Fruit fly (Drosophila melanogaster) S2 (cell line): Measurements from ENCODE around the gene CG12171.

Source experiments
- CG8478 ChIP-seq: fragments of >200 bp; optimal IDR thresholded peaks from 2 replicates; lab custom pipeline; 2018
- CTCF ChIP-seq, 2 experiments: fragments of >200 bp; optimal IDR thresholded peaks; 2 replicates each; lab custom pipeline; 2018

Gene CG12171

dm6 chr3R:5643421-5643820 is 10.0 kb downstream of the CG12171 start:
- TF ChIP-seq CG8478 (lab: Kevin White, UChicago) (no peak), CTCF (optimal IDR thresholded peaks at IDR 0.05; lab: Kevin White, UChicago) (no peak)

dm6 chr3R:5647705-5648568 is 14.5 kb downstream of the CG12171 start:
- no peak for TF ChIP-seq CTCF (optimal IDR thresholded peaks at IDR 0.05; lab: Kevin White, UChicago)
- no peak for TF ChIP-seq CG8478 (lab: Kevin White, UChicago)

dm6 chr3R:5648569-5649476 is 15.4 kb downstream of the CG12171 start, which contains the start of the genes MTA1-like and Sec23:
Gene MTA1-like (minus strand): TSS chr3R:5648738.
Gene Sec23 (plus strand): TSS chr3R:5649065.
- TF ChIP-seq CTCF (optimal IDR thresholded peaks at IDR 0.05; lab: Kevin White, UChicago) (no peak), CG8478 (lab: Kevin White, UChicago) (no peak)

dm6 chr3R:5649903-5650302 is 16.5 kb downstream of the CG12171 start:
- TF ChIP-seq CTCF (optimal IDR thresholded peaks at IDR 0.05; lab: Kevin White, UChicago) (no peak), CG8478 (lab: Kevin White, UChicago) (no peak)

- TF ChIP-seq CG8478 (lab: Kevin White, UChicago) (no peak), CTCF (optimal IDR thresholded peaks at IDR 0.05; lab: Kevin White, UChicago) (no peak)
Measured at dm6 chr3R:5653887-5654286, 20.5 kb downstream of the CG12171 start.

dm6 chr3R:5654692-5655181 is 21.3 kb downstream of the CG12171 start, which contains the start of the genes elm and MED27:
Gene elm (minus strand): TSS chr3R:5654861.
Gene MED27 (plus strand): TSS chr3R:5655139.
- no peak for TF ChIP-seq CG8478 (lab: Kevin White, UChicago)

- TF ChIP-seq CTCF (optimal IDR thresholded peaks at IDR 0.05; lab: Kevin White, UChicago) (no peak), CG8478 (lab: Kevin White, UChicago) (no peak)
Measured at dm6 chr3R:5658984-5659802, 25.8 kb downstream of the CG12171 start.

- no peak for TF ChIP-seq CG8478 (lab: Kevin White, UChicago)
- no peak for TF ChIP-seq CTCF (optimal IDR thresholded peaks at IDR 0.05; lab: Kevin White, UChicago)
Measured at dm6 chr3R:5659829-5660197, 26.4 kb downstream of the CG12171 start, which contains the start of gene CG2182. Gene CG2182 (minus strand): TSS chr3R:5659912.

dm6 chr3R:5660198-5660893 is 26.9 kb downstream of the CG12171 start, which contains the start of gene Wdr33:
Gene Wdr33 (plus strand): TSS chr3R:5660635.
- TF ChIP-seq CG8478 (lab: Kevin White, UChicago) = no peak
- no peak for TF ChIP-seq CTCF (optimal IDR thresholded peaks at IDR 0.05; lab: Kevin White, UChicago)

- TF ChIP-seq CTCF (optimal IDR thresholded peaks at IDR 0.05; lab: Kevin White, UChicago) (no peak), CG8478 (lab: Kevin White, UChicago) (no peak)
Measured at dm6 chr3R:5668928-5669739, 35.7 kb downstream of the CG12171 start, which contains the start of the genes Xe7 and Atg17. Gene Xe7 (minus strand): TSS chr3R:5669334. Gene Atg17 (plus strand): TSS chr3R:5669713.

- TF ChIP-seq CG8478 (lab: Kevin White, UChicago) (no peak), CTCF (optimal IDR thresholded peaks at IDR 0.05; lab: Kevin White, UChicago) (no peak)
Measured at dm6 chr3R:5669740-5670659, 36.6 kb downstream of the CG12171 start.
